Fruit fly (Drosophila melanogaster) S2 (cell line): ENCODE results near the gene CG32260.

ENCODE experiments used
- CG8478 ChIP-seq: fragments of >200 bp; optimal IDR thresholded peaks from 2 replicates; lab custom pipeline; 2018
- CTCF ChIP-seq, 2 experiments: fragments of >200 bp; optimal IDR thresholded peaks; 2 replicates each; lab custom pipeline; 2018

CG32260 gene

DNA sequence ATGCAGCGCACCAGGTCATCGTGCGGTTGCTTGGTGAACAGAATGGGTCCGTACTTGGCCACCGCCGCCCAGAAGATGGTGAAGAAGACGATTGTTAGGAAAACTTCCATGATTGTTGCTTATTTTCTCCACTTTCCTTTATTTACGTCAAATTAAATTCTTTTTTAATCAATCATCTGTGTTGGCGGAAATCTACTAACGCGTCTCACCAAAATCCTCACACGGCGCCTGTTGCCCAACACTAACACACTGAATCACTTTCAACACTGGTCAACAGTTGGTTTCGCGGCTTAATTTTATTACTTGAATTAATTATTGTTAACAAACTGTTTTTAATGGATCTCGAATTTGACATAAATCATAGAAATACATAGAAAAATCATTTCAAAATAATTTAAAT is 44.5 kb downstream of the CG32260 start, which contains the start of gene VhaM9.7-c:
Gene VhaM9.7-c (minus strand): TSS at position 207 of the 400 bp plus-strand sequence.
- TF ChIP-seq CG8478 (no peak), CTCF (optimal IDR thresholded peaks at IDR 0.05; lab: Kevin White, UChicago) (no peak)

DNA sequence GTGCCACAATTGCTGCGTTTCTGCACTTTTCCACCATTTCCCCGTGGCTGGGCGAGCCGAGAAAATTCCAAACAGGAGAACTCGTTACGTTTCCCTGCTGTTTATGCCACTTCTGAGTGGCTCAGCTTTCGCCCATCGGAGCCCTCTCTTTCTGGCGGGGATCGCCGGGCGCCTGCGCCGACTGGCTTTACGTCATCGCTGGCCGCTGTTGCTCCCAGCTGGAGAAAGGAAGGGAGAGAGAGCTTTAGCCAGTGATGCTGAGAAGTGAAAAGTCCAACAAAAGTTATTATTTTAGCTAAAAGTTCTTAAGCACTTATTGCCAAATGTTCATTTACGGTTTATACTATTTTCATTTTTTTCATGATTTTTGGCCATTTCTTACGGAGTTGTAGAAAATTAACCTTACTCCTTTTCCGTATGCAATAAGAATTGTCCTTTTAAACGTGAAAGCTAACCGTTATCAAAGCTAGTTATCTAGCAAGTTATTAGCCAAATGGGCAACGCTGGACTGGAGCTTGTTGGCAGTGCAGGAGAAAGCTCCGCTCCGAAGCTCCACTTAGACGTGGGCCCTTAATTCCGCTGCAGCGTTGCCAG is 45.9 kb downstream of the CG32260 start, which contains the start of the genes Teh2 and tipE:
Gene Teh2 (minus strand): TSS at position 94 of the 594 bp plus-strand sequence.
Gene tipE (plus strand): TSS at position 570 of the 594 bp plus-strand sequence.
- TF ChIP-seq CG8478 (no peak), CTCF (optimal IDR thresholded peaks at IDR 0.05; lab: Kevin White, UChicago) (no peak)

DNA sequence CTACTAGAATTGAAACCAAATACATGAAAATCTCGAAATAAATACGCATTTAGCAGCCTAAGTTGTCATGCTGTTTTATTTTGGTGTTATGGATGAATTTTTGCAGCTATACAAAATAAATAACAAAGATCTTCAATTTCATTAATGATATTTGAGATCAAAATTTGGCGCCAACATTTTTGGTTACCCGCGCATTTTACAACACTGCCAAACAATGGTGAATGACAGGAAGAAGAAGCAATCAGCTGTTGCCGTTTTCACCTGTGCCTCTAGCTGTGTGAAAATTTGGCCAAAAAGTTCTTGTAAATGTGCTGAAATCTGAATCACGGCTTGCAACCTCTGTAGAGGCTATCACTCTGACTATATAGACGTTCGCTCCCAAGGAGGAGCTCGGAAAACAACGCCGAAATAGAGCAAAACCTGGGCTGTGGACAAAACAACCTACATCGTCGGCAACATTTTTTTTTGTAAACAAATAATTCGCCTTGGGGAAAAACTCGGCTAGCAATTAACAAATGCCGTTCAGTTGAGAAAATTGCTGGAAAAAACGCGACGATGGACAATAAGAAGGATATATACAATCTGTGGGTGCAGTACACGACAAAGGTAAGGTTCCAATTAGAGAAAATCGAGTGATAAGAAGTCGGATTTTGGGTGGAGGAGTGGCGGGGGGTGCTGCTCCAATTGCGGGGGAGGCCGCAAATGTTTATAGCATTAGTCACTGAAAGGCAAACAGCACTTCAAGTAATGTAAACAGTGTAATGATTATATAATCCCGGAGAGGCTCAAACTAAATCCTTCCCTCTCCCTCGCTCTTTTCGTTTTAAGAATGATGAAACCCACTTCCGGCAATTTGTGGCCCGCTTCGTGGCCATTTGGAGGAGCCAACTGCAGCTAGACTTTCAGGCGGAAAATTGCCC is 51.8 kb downstream of the CG32260 start, which contains the start of gene CG43367:
Gene CG43367 (plus strand): TSS at position 264 of the 920 bp plus-strand sequence.
- TF ChIP-seq CG8478 = no peak
- TF ChIP-seq CTCF (optimal IDR thresholded peaks at IDR 0.05; lab: Kevin White, UChicago) = no peak
